Worm (Caenorhabditis elegans): Measurements from ENCODE around the gene C48A7.16.
"Not testable (repeated sequence)": the region's sequence is repeated elsewhere in the genome, so short reads cannot be mapped to it uniquely, and the experiment has no call there.

DNA sequence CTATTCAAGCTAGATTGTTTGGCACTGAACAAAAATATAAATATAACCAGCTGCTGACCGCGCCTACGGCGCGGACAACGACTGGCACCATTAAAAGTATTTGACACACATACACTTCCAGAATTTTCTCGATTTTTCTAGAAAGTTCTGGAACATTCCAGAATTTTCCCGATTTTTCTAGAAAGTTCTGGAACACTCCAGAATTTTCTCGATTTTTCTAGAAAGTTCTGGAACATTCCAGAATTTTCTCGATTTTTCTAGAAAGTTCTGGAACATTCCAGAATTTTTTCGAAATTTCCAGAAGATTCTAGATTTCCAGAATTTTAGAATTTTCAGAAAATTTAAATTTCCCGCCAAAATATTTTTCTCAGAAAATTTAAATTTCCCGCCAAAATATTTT lies 35.7 kb downstream of the C48A7.16 start:
- TF ChIP-seq nhr-237 (tag; optimal IDR thresholded peaks at IDR 0.05); snpc-4 (tag; optimal IDR thresholded peaks at IDR 0.05); unc-62 (GFP tag; optimal IDR thresholded peaks at IDR 0.05 in 1 of 2); unc-62 (tag; optimal IDR thresholded peaks at IDR 0.05): not testable (repeated sequence)

All from whole organism, L4 larva.